Fruit fly (Drosophila melanogaster) whole organism, embryonic: Measurements from ENCODE around the gene mRpS31.
A peak's percentile ranks its signal among the peaks of the same experiment; 100 is the strongest.

Experiments used
- Antp ChIP-seq: fragments of 200-800 bp; sonication (Bioruptor generic); optimal IDR thresholded peaks from 3 replicates; lab custom pipeline; 2016; ENCODE audit warnings: missing biosample characterization, missing genetic modification characterization
- CG10267 ChIP-seq: fragments of 200-800 bp; sonication (Bioruptor generic); optimal IDR thresholded peaks from 2 replicates; lab custom pipeline; 2018; ENCODE audit warnings: missing biosample characterization, mild to moderate bottlenecking, missing genetic modification characterization, moderate library complexity
- CG10321 ChIP-seq: fragments of 200-800 bp; sonication (Bioruptor generic); IDR thresholded peaks from 2 replicates; pipeline ENCODE4 v1.3.6; 2022; ENCODE audit warnings: missing biosample characterization, missing genetic modification characterization
- CG10431 ChIP-seq: fragments of 200-800 bp; sonication (Bioruptor generic); optimal IDR thresholded peaks from 3 replicates; lab custom pipeline; 2018; ENCODE audit warnings: missing biosample characterization, mild to moderate bottlenecking, missing genetic modification characterization
- CG11398 ChIP-seq: fragments of 200-800 bp; sonication (Bioruptor generic); optimal IDR thresholded peaks from 2 replicates; lab custom pipeline; 2016; ENCODE audit warnings: missing biosample characterization, missing genetic modification characterization
- CG15514 ChIP-seq: fragments of 200-800 bp; sonication (Bioruptor generic); optimal IDR thresholded peaks from 3 replicates; lab custom pipeline; 2017; ENCODE audit warnings: missing biosample characterization, missing genetic modification characterization, mild to moderate bottlenecking, moderate library complexity, missing genetic modification reagents
- CG16779 ChIP-seq: fragments of 200-800 bp; sonication (Bioruptor generic); IDR thresholded peaks from 2 replicates; pipeline ENCODE4 v1.3.6; 2022; ENCODE audit warnings: missing biosample characterization, missing genetic modification characterization
- CG2116 ChIP-seq: fragments of 200-800 bp; sonication (Bioruptor generic); optimal IDR thresholded peaks from 3 replicates; lab custom pipeline; 2018; ENCODE audit warnings: missing biosample characterization, mild to moderate bottlenecking, missing genetic modification characterization
- CG2120 ChIP-seq: fragments of 200-800 bp; sonication (Bioruptor generic); optimal IDR thresholded peaks from 3 replicates; lab custom pipeline; 2016; ENCODE audit warnings: missing biosample characterization, missing genetic modification characterization
- CG30403 ChIP-seq: fragments of 200-800 bp; sonication (Bioruptor generic); optimal IDR thresholded peaks from 3 replicates; lab custom pipeline; 2016; ENCODE audit warnings: missing biosample characterization, missing genetic modification characterization
- CG33213 ChIP-seq: fragments of 200-800 bp; sonication (Bioruptor generic); optimal IDR thresholded peaks from 3 replicates; lab custom pipeline; 2016; ENCODE audit warnings: missing biosample characterization, missing genetic modification characterization
- CG6813 ChIP-seq: fragments of 200-800 bp; sonication (Bioruptor generic); optimal IDR thresholded peaks from 2 replicates; lab custom pipeline; 2017; ENCODE audit warnings: missing biosample characterization, missing genetic modification characterization, mild to moderate bottlenecking, moderate library complexity, missing genetic modification reagents
- CG7372 ChIP-seq: fragments of 200-800 bp; sonication (Bioruptor generic); IDR thresholded peaks from 2 replicates; pipeline ENCODE4 v1.3.6; 2022; ENCODE audit warnings: missing biosample characterization, missing genetic modification characterization
- CG7928 ChIP-seq: fragments of 200-800 bp; sonication (Bioruptor generic); optimal IDR thresholded peaks from 2 replicates; lab custom pipeline; 2017; ENCODE audit warnings: missing biosample characterization, mild to moderate bottlenecking, missing genetic modification characterization
- CG9437 ChIP-seq: fragments of 200-800 bp; sonication (Bioruptor generic); optimal IDR thresholded peaks from 2 replicates; lab custom pipeline; 2018; ENCODE audit warnings: missing biosample characterization, mild to moderate bottlenecking, missing genetic modification characterization
- CG9797 ChIP-seq: fragments of 200-800 bp; sonication (Bioruptor generic); optimal IDR thresholded peaks from 3 replicates; lab custom pipeline; 2018; ENCODE audit warnings: missing biosample characterization, mild to moderate bottlenecking, missing genetic modification characterization
- Dref ChIP-seq: fragments of 200-800 bp; sonication (Bioruptor generic); IDR thresholded peaks from 2 replicates; pipeline ENCODE4 v1.3.6; 2022; ENCODE audit warnings: missing biosample characterization, missing genetic modification characterization
- HHEX ChIP-seq: fragments of 200-800 bp; sonication (Bioruptor generic); optimal IDR thresholded peaks from 3 replicates; lab custom pipeline; 2017; ENCODE audit warnings: missing biosample characterization, mild to moderate bottlenecking, missing genetic modification characterization, missing genetic modification reagents
- HmgZ ChIP-seq: fragments of 200-800 bp; sonication (Bioruptor generic); optimal IDR thresholded peaks from 2 replicates; lab custom pipeline; 2018; ENCODE audit warnings: missing biosample characterization, mild to moderate bottlenecking, missing genetic modification characterization
- Hr3 ChIP-seq: fragments of 200-800 bp; sonication (Bioruptor generic); optimal IDR thresholded peaks from 3 replicates; lab custom pipeline; 2016; ENCODE audit warnings: missing biosample characterization, missing genetic modification characterization
- MBD-R2 ChIP-seq: fragments of 200-800 bp; sonication (Bioruptor generic); IDR thresholded peaks from 2 replicates; pipeline ENCODE4 v1.3.6; 2022; ENCODE audit warnings: missing biosample characterization, missing genetic modification characterization
- NfI ChIP-seq: fragments of 200-800 bp; sonication (Bioruptor generic); optimal IDR thresholded peaks from 3 replicates; lab custom pipeline; 2018; ENCODE audit warnings: missing biosample characterization, mild to moderate bottlenecking, missing genetic modification characterization, moderate library complexity
- Scr ChIP-seq: fragments of 200-800 bp; sonication (Bioruptor generic); IDR thresholded peaks from 2 replicates; pipeline ENCODE4 v1.3.6; 2022; ENCODE audit warnings: missing biosample characterization, missing genetic modification characterization; ENCODE audit not compliant: partially characterized antibody
- Sin3A ChIP-seq: fragments of >200 bp; optimal IDR thresholded peaks from 2 replicates; lab custom pipeline; 2018
- Sry-δ ChIP-seq: fragments of 200-800 bp; sonication (Bioruptor generic); optimal IDR thresholded peaks from 2 replicates; lab custom pipeline; 2016; ENCODE audit warnings: missing biosample characterization, missing genetic modification characterization
- Tbp ChIP-seq: fragments of >200 bp; optimal IDR thresholded peaks from 2 replicates; lab custom pipeline; 2018; ENCODE audit warnings: missing biosample characterization, missing genetic modification characterization
- chn ChIP-seq: fragments of 200-800 bp; sonication (Bioruptor generic); optimal IDR thresholded peaks from 2 replicates; lab custom pipeline; 2016; ENCODE audit warnings: missing biosample characterization, missing genetic modification characterization
- da ChIP-seq: fragments of 200-800 bp; sonication (Bioruptor generic); optimal IDR thresholded peaks from 2 replicates; lab custom pipeline; 2016; ENCODE audit warnings: missing biosample characterization, missing genetic modification characterization
- dati ChIP-seq: fragments of 200-800 bp; sonication (Bioruptor generic); IDR thresholded peaks from 2 replicates; pipeline ENCODE4 v1.3.6; 2022; ENCODE audit warnings: missing biosample characterization, missing genetic modification characterization
- gfzf ChIP-seq: fragments of 200-800 bp; sonication (Bioruptor generic); optimal IDR thresholded peaks from 2 replicates; lab custom pipeline; 2016; ENCODE audit warnings: missing biosample characterization, mild to moderate bottlenecking, missing genetic modification characterization, moderate library complexity
- lilli ChIP-seq: fragments of 200-800 bp; sonication (Bioruptor generic); optimal IDR thresholded peaks from 3 replicates; lab custom pipeline; 2016; ENCODE audit warnings: missing biosample characterization, missing genetic modification characterization
- lov ChIP-seq, 2 experiments: fragments of 200-800 bp in 1 of 2; fragments of >200 bp in 1 of 2; sonication (Bioruptor generic) in 1 of 2; IDR thresholded peaks in 1 of 2; optimal IDR thresholded peaks in 1 of 2; 2 replicates in 1 of 2; 3 replicates in 1 of 2; pipeline versions ENCODE4 v1.3.6 to Lab custom; 2017 to 2022; ENCODE audit warnings: missing biosample characterization in 1 of 2, missing genetic modification characterization in 1 of 2
- nerfin-1 ChIP-seq: fragments of 200-800 bp; sonication (Bioruptor generic); optimal IDR thresholded peaks from 3 replicates; lab custom pipeline; 2019; ENCODE audit warnings: missing biosample characterization, mild to moderate bottlenecking, missing genetic modification characterization, moderate library complexity
- nerfin-2 ChIP-seq: fragments of 200-800 bp; sonication (Bioruptor generic); IDR thresholded peaks from 2 replicates; pipeline ENCODE4 v1.3.6; 2022; ENCODE audit warnings: missing biosample characterization, missing genetic modification characterization; ENCODE audit not compliant: partially characterized antibody
- nmo ChIP-seq: fragments of 200-800 bp; sonication (Bioruptor generic); optimal IDR thresholded peaks from 2 replicates; lab custom pipeline; 2018; ENCODE audit warnings: missing biosample characterization, mild to moderate bottlenecking, missing genetic modification characterization, moderate library complexity
- peb ChIP-seq: fragments of 200-800 bp; sonication (Bioruptor generic); IDR thresholded peaks from 2 replicates; pipeline ENCODE4 v1.3.6; 2022; ENCODE audit warnings: missing biosample characterization, missing genetic modification characterization
- prd ChIP-seq, 3 experiments: fragments of >200 bp in 2 of 3; fragments of 200-800 bp in 1 of 3; sonication (Bioruptor generic) in 1 of 3; optimal IDR thresholded peaks in 2 of 3; IDR thresholded peaks in 1 of 3; 2 replicates in 2 of 3; 3 replicates in 1 of 3; pipeline versions ENCODE4 v1.3.6 to Lab custom; 2017 to 2022; ENCODE audit warnings: missing biosample characterization in 1 of 3, missing genetic modification characterization in 1 of 3
- pum ChIP-seq: fragments of 200-800 bp; sonication (Bioruptor generic); optimal IDR thresholded peaks from 2 replicates; lab custom pipeline; 2016; ENCODE audit warnings: missing biosample characterization, missing genetic modification characterization
- seq ChIP-seq: fragments of 200-800 bp; sonication (Bioruptor generic); IDR thresholded peaks from 2 replicates; pipeline ENCODE4 v1.3.6; 2022; ENCODE audit warnings: missing biosample characterization, missing genetic modification characterization
- sob ChIP-seq: fragments of 200-800 bp; sonication (Bioruptor generic); IDR thresholded peaks from 2 replicates; pipeline ENCODE4 v1.3.6; 2022; ENCODE audit warnings: missing biosample characterization, missing genetic modification characterization
- stwl ChIP-seq: fragments of 200-800 bp; sonication (Bioruptor generic); optimal IDR thresholded peaks from 3 replicates; lab custom pipeline; 2018; ENCODE audit warnings: missing biosample characterization, mild to moderate bottlenecking, missing genetic modification characterization, moderate library complexity
- tin ChIP-seq: fragments of 200-800 bp; sonication (Bioruptor generic); optimal IDR thresholded peaks from 3 replicates; lab custom pipeline; 2016; ENCODE audit warnings: missing biosample characterization, missing genetic modification characterization
- tio ChIP-seq: fragments of 200-800 bp; sonication (Bioruptor generic); optimal IDR thresholded peaks from 2 replicates; lab custom pipeline; 2017; ENCODE audit warnings: missing biosample characterization, missing genetic modification characterization, inconsistent platforms
- tll ChIP-seq, 2 experiments: fragments of 200-800 bp in 1 of 2; fragments of >200 bp in 1 of 2; sonication (Bioruptor generic) in 1 of 2; optimal IDR thresholded peaks; 2 replicates each; lab custom pipeline; 2017 to 2019; ENCODE audit warnings: missing biosample characterization in 2 of 2, missing genetic modification characterization in 2 of 2, mild to moderate bottlenecking in 1 of 2, moderate library complexity in 1 of 2
- ttk ChIP-seq: fragments of 200-800 bp; sonication (Bioruptor generic); IDR thresholded peaks from 2 replicates; pipeline ENCODE4 v2.1.2; 2022; ENCODE audit warnings: missing biosample characterization, missing genetic modification characterization
- twi ChIP-seq: fragments of 200-800 bp; optimal IDR thresholded peaks from 2 replicates; lab custom pipeline; 2019; ENCODE audit warnings: missing biosample characterization, mild to moderate bottlenecking, missing genetic modification characterization, moderate library complexity
- usp ChIP-seq: fragments of >200 bp; optimal IDR thresholded peaks from 2 replicates; lab custom pipeline; 2017; ENCODE audit warnings: missing biosample characterization, missing genetic modification characterization
- zen ChIP-seq: fragments of 200-800 bp; sonication (Bioruptor generic); optimal IDR thresholded peaks from 3 replicates; lab custom pipeline; 2018; ENCODE audit warnings: missing biosample characterization, mild to moderate bottlenecking, missing genetic modification characterization, moderate library complexity

Gene mRpS31

dm6 chr3L:15967588-15968500, 37.1 kb upstream of the mRpS31 start, which contains the start of the genes Brr2 and CG10516 (continued):
- TF ChIP-seq HmgZ (tag; lab: Kevin White, UChicago) (peak; percentile 50), CG30403 (GFP tag; lab: Kevin White, UChicago) (peak; percentile 38), CG10267 (tag; lab: Kevin White, UChicago) (peak; percentile 70), chn (peak; percentile 27), tin (GFP tag; lab: Kevin White, UChicago) (peak; percentile 13), zen (tag; lab: Kevin White, UChicago) (peak; percentile 15), Sry-δ (GFP tag; lab: Kevin White, UChicago) (peak; percentile 71), peb (GFP tag; lab: Robert Waterston, UW) (no peak), seq (GFP tag; lab: Robert Waterston, UW) (no peak), gfzf (peak; percentile 73), pum (GFP tag; lab: Kevin White, UChicago) (peak; percentile 11), lov (optimal IDR thresholded peaks at IDR 0.05; lab: Kevin White, UChicago) (no peak), lov (GFP tag; IDR thresholded peaks at IDR 0.05; lab: Robert Waterston, UW) (no peak), nmo (peak; percentile 74), CG10321 (GFP tag; lab: Robert Waterston, UW) (no peak), CG33213 (peak; percentile 43), CG15514 (GFP tag; lab: Kevin White, UChicago) (peak; percentile 70), CG7928 (peak; percentile 30), Tbp (GFP tag; lab: Kevin White, UChicago) (no peak), stwl (tag; lab: Kevin White, UChicago) (peak; percentile 60), tll (GFP tag; optimal IDR thresholded peaks at IDR 0.05; lab: Kevin White, UChicago) (peak in 1 of 2 experiments; percentile 10), Antp (GFP tag; lab: Kevin White, UChicago) (peak; percentile 10), twi (tag; lab: Kevin White, UChicago) (peak; percentile 19), dati (GFP tag; lab: Robert Waterston, UW) (no peak), Dref (GFP tag; lab: Robert Waterston, UW) (peak; percentile 79), lilli (peak; percentile 60), Scr (peak; percentile 34), ttk (GFP tag; lab: Robert Waterston, UW) (no peak), tio (GFP tag; lab: Kevin White, UChicago) (no peak), nerfin-2 (GFP tag; lab: Robert Waterston, UW) (0 out of 2 replicates have a peak, but pooled peaks have one; percentile 23), sob (no peak), CG2120 (GFP tag; lab: Kevin White, UChicago) (peak; percentile 48), CG6813 (GFP tag; lab: Kevin White, UChicago) (no peak), da (no peak), Sin3A (peak; percentile 99), CG7372 (no peak), CG10431 (GFP tag; lab: Kevin White, UChicago) (peak; percentile 30), CG16779 (no peak), CG9437 (GFP tag; lab: Kevin White, UChicago) (peak; percentile 7), NfI (no peak), CG9797 (peak; percentile 94), prd (optimal IDR thresholded peaks at IDR 0.05; lab: Kevin White, UChicago) (no peak), prd (GFP tag; IDR thresholded peaks at IDR 0.05; lab: Robert Waterston, UW) (0 out of 3 replicates have a peak, but pooled peaks have one; percentile 17), Hr3 (GFP tag; lab: Kevin White, UChicago) (peak; percentile 37), CG2116 (GFP tag; lab: Kevin White, UChicago) (peak; percentile 78), nerfin-1 (tag; lab: Kevin White, UChicago) (peak; percentile 19), CG11398 (GFP tag; lab: Kevin White, UChicago) (no peak), HHEX (GFP tag; lab: Kevin White, UChicago) (peak; percentile 11), MBD-R2 (peak; percentile 66), usp (GFP tag; lab: Kevin White, UChicago) (no peak)
